Worm (Caenorhabditis elegans) whole organism, L2 larva: ENCODE data around the gene eif-3.D.

ENCODE experiments used
- F13H6.1 ChIP-seq: sonication (generic microtip); optimal IDR thresholded peaks from 2 replicates; lab custom pipeline; 2016; ENCODE audit warnings: missing genetic modification characterization, missing compliant biosample characterization
- elt-1 ChIP-seq: fragments of 150-350 bp; optimal IDR thresholded peaks from 2 replicates; lab custom pipeline; 2014; ENCODE audit warnings: missing biosample characterization, missing genetic modification characterization
- lin-13 ChIP-seq: fragments of 150-350 bp; optimal IDR thresholded peaks from 2 replicates; lab custom pipeline; 2014; ENCODE audit warnings: missing biosample characterization, missing genetic modification reagents, missing genetic modification characterization
- mdl-1 ChIP-seq, 2 experiments: fragments of 150-350 bp in 1 of 2; sonication (generic microtip) in 1 of 2; optimal IDR thresholded peaks; 2 replicates each; lab custom pipeline; 2017; ENCODE audit warnings: missing biosample characterization in 2 of 2, missing genetic modification characterization in 2 of 2
- nhr-11 ChIP-seq: fragments of 150-350 bp; optimal IDR thresholded peaks from 2 replicates; lab custom pipeline; 2014; ENCODE audit warnings: missing biosample characterization, missing genetic modification characterization
- ztf-1 ChIP-seq: fragments of 200-800 bp; sonication (Bioruptor generic); conservative IDR thresholded peaks from 2 replicates; pipeline ENCODE4 v1.3.6; 2022; ENCODE audit warnings: missing genetic modification characterization, missing compliant biosample characterization
- ztf-11 ChIP-seq: sonication (generic microtip); optimal IDR thresholded peaks from 2 replicates; lab custom pipeline; 2017; ENCODE audit warnings: missing biosample characterization, missing genetic modification characterization

ce11 chrIII:8981847-8982479, 10.6 kb upstream of the eif-3.D start, which contains the start of gene pde-2:
- TF ChIP-seq lin-13 (GFP tag; lab: Kevin White, UChicago) (peak; percentile 11), nhr-11 (tag; lab: Kevin White, UChicago) (no peak), mdl-1 (tag; optimal IDR thresholded peaks at IDR 0.05; lab: Kevin White, UChicago) (peak in 1 of 2 experiments; percentile 16), ztf-1 (GFP tag; lab: Robert Waterston, UW) (no peak), ztf-11 (tag; lab: Kevin White, UChicago) (no peak), elt-1 (tag; lab: Kevin White, UChicago) (no peak), F13H6.1 (tag; lab: Kevin White, UChicago) (peak; percentile 68)
